Fruit fly (Drosophila melanogaster): ENCODE data around the gene disco-r.

The disco-r gene

DNA sequence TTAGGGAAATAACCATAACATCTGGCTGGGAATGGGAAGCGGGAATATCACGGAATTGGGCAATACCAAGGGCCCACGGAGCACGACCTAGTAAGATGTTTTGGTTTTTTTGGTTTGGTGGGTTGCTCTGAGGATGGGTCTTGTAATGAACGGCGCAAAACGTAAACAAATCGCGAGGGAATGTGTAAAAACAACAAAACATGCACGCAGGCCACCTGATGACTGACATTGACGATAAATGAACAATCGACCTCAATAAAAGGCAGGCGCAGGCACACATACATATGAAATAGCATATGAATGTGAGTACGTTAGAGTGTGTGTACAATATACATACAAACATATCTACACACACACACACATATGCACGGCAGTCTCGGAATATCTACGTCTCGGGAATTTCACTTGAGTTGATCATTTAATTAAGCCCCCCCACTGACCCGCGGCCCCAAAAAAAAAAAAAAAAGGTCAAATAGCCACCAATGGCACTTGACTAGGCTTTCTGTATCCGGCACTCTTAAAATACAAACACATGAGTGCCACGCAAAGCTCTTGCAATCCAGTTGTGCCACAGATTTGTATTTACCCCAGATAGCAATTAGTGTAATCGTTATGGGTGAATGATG, 47.9 kb downstream of the disco-r start:
- TF ChIP-seq CG8944 (GFP tag; optimal IDR thresholded peaks at IDR 0.05) (no peak), lab (GFP tag; optimal IDR thresholded peaks at IDR 0.05) (peak; percentile 12), HHEX (GFP tag; optimal IDR thresholded peaks at IDR 0.05) (no peak), CG8765 (GFP tag; IDR thresholded peaks at IDR 0.05) (no peak), sqz (GFP tag; optimal IDR thresholded peaks at IDR 0.05) (peak; percentile 60), CG5245 (GFP tag; optimal IDR thresholded peaks at IDR 0.05) (no peak), YL-1 (GFP tag; optimal IDR thresholded peaks at IDR 0.05) (no peak), Nf-YC (tag; optimal IDR thresholded peaks at IDR 0.05) (peak; percentile 10), dm (GFP tag; optimal IDR thresholded peaks at IDR 0.05) (no peak), ems (GFP tag; optimal IDR thresholded peaks at IDR 0.05) (no peak), cg (GFP tag; optimal IDR thresholded peaks at IDR 0.05) (peak; percentile 73), Max (GFP tag; optimal IDR thresholded peaks at IDR 0.05) (no peak), crol (GFP tag; IDR thresholded peaks at IDR 0.05) (peak; percentile 72; the same call in 1 of the 2 replicates), Mes4 (GFP tag; optimal IDR thresholded peaks at IDR 0.05) (no peak), CG32772 (GFP tag; IDR thresholded peaks at IDR 0.05) (peak; percentile 7; the same call in 1 of the 2 replicates), maf-S (GFP tag; optimal IDR thresholded peaks at IDR 0.05) (no peak), CG11456 (GFP tag; IDR thresholded peaks at IDR 0.05) (no peak), sug (tag; optimal IDR thresholded peaks at IDR 0.05) (peak; percentile 21), so (GFP tag; IDR thresholded peaks at IDR 0.05) (no peak), CG2199 (GFP tag; IDR thresholded peaks at IDR 0.05) (0 out of 3 replicates have a peak, but pooled peaks have one; percentile 32), ftz-f1 (GFP tag; optimal IDR thresholded peaks at IDR 0.05) (peak; percentile 22), abd-A (tag; optimal IDR thresholded peaks at IDR 0.05) (peak; percentile 50), CG1529 (GFP tag; optimal IDR thresholded peaks at IDR 0.05) (no peak), lbe (GFP tag; optimal IDR thresholded peaks at IDR 0.05) (no peak), cad (GFP tag; optimal IDR thresholded peaks at IDR 0.05) (no peak), CG4730 (GFP tag; IDR thresholded peaks at IDR 0.05) (no peak), mirr (GFP tag; optimal IDR thresholded peaks at IDR 0.05) (peak; percentile 11), vnd (GFP tag; IDR thresholded peaks at IDR 0.05; ENCODE audit: partially characterized antibody) (no peak), pros (GFP tag; optimal IDR thresholded peaks at IDR 0.05) (no peak), CG12236 (GFP tag; optimal IDR thresholded peaks at IDR 0.05) (no peak), chinmo (GFP tag; IDR thresholded peaks at IDR 0.05; ENCODE audit: partially characterized antibody) (0 out of 4 replicates have a peak, but pooled peaks have one; percentile 53), CG2129 (GFP tag; IDR thresholded peaks at IDR 0.05; ENCODE audit: partially characterized antibody) (no peak), org-1 (GFP tag; optimal IDR thresholded peaks at IDR 0.05) (no peak), Hr78 (GFP tag; optimal IDR thresholded peaks at IDR 0.05) (peak in 1 of 2 experiments; percentile 73), CG10543 (GFP tag; optimal IDR thresholded peaks at IDR 0.05) (peak; percentile 44), sd (tag; optimal IDR thresholded peaks at IDR 0.05) (peak; percentile 94)

- TF ChIP-seq fd102C (GFP tag; optimal IDR thresholded peaks at IDR 0.05) (no peak), CG4730 (GFP tag; IDR thresholded peaks at IDR 0.05) (no peak), Atf-2 (GFP tag; optimal IDR thresholded peaks at IDR 0.05) (no peak), CG7372 (GFP tag; IDR thresholded peaks at IDR 0.05) (no peak), ftz-f1 (GFP tag; optimal IDR thresholded peaks at IDR 0.05) (peak; percentile 20), Dek (tag; optimal IDR thresholded peaks at IDR 0.05) (peak; percentile 16), trem (tag; optimal IDR thresholded peaks at IDR 0.05) (peak; percentile 53), CG2889 (GFP tag; IDR thresholded peaks at IDR 0.05) (no peak), CG14014 (GFP tag; IDR thresholded peaks at IDR 0.05) (no peak), CG11504 (tag; optimal IDR thresholded peaks at IDR 0.05) (peak; percentile 20), vvl (GFP tag; IDR thresholded peaks at IDR 0.05) (peak; percentile 47; the same call in 1 of the 2 replicates), crp (GFP tag; optimal IDR thresholded peaks at IDR 0.05) (no peak), gsb (GFP tag; IDR thresholded peaks at IDR 0.05) (no peak), CG13424 (tag; optimal IDR thresholded peaks at IDR 0.05) (peak; percentile 2), CG15696 (tag; optimal IDR thresholded peaks at IDR 0.05) (no peak), CG10321 (GFP tag; IDR thresholded peaks at IDR 0.05) (no peak), CG17361 (GFP tag; IDR thresholded peaks at IDR 0.05) (no peak)
Measured at dm6 chrX:16096488-16096887, 52.3 kb downstream of the disco-r start.

All from whole organism, embryonic.